Fruit fly (Drosophila melanogaster): ENCODE measurements around the gene CG11409.

CG11409 gene

dm6 chrX:1282953-1283568 is 58.3 kb downstream of the CG11409 start:
- TF ChIP-seq psq (optimal IDR thresholded peaks at IDR 0.05): no peak
- no peak for TF ChIP-seq ttk (optimal IDR thresholded peaks at IDR 0.05)
- no peak for TF ChIP-seq Myc (optimal IDR thresholded peaks at IDR 0.05)
- no peak for TF ChIP-seq h (optimal IDR thresholded peaks at IDR 0.05)
- TF ChIP-seq insv (optimal IDR thresholded peaks at IDR 0.05): no peak
- TF ChIP-seq Sin3A (optimal IDR thresholded peaks at IDR 0.05): no peak

- no peak for TF ChIP-seq h (optimal IDR thresholded peaks at IDR 0.05)
Measured at dm6 chrX:1282433-1282832, 59.0 kb downstream of the CG11409 start.

Measured in Kc167 (cell line).